Worm (Caenorhabditis elegans): ENCODE results near the gene C49F5.13.
A peak's percentile ranks its signal among the peaks of the same experiment; 100 is the strongest.

C49F5.13 gene

ce11 chrX:12007905-12008466 lies 46.8 kb downstream of the C49F5.13 start:
- TF ChIP-seq ceh-63 (GFP tag; optimal IDR thresholded peaks at IDR 0.05) (no peak), snu-23 (GFP tag; optimal IDR thresholded peaks at IDR 0.05) (peak; percentile 33), pag-3 (tag; optimal IDR thresholded peaks at IDR 0.05; ENCODE audit: borderline replicate concordance, insufficient read depth) (no peak), nhr-71 (tag; optimal IDR thresholded peaks at IDR 0.05) (peak; percentile 60), nhr-11 (tag; optimal IDR thresholded peaks at IDR 0.05) (no peak), nhr-90 (tag; optimal IDR thresholded peaks at IDR 0.05; ENCODE audit: poor library complexity) (peak; percentile 33), fkh-8 (tag; optimal IDR thresholded peaks at IDR 0.05) (no peak), lin-14 (GFP tag; optimal IDR thresholded peaks at IDR 0.05) (peak; percentile 72), sptf-1 (tag; optimal IDR thresholded peaks at IDR 0.05) (no peak), mep-1 (tag; optimal IDR thresholded peaks at IDR 0.05) (peak; percentile 9), ceh-90 (tag; optimal IDR thresholded peaks at IDR 0.05) (no peak), elt-3 (tag; optimal IDR thresholded peaks at IDR 0.05) (peak in 2 of 6 experiments; percentile 11 to 30), zip-4 (GFP tag; optimal IDR thresholded peaks at IDR 0.05) (no peak), sup-37 (GFP tag; optimal IDR thresholded peaks at IDR 0.05) (no peak), ets-5 (GFP tag; IDR thresholded peaks at IDR 0.05) (no peak), irx-1 (tag; optimal IDR thresholded peaks at IDR 0.05) (peak; percentile 47), nhr-85 (tag) (peak; percentile 95), lin-13 (GFP tag; optimal IDR thresholded peaks at IDR 0.05) (no peak), blmp-1 (tag; optimal IDR thresholded peaks at IDR 0.05) (peak; percentile 16), nhr-20 (tag; optimal IDR thresholded peaks at IDR 0.05) (peak; percentile 26)
